Worm (Caenorhabditis elegans) whole organism, mixed stage, embryonic: ENCODE results near the gene C56C10.9.

ENCODE experiments used
- lin-13 ChIP-seq: fragments of 150-350 bp; optimal IDR thresholded peaks from 2 replicates; lab custom pipeline; 2014; ENCODE audit warnings: missing biosample characterization, missing genetic modification characterization
- unc-62 ChIP-seq: fragments of 150-350 bp; optimal IDR thresholded peaks from 2 replicates; lab custom pipeline; 2014; ENCODE audit warnings: missing biosample characterization, missing genetic modification reagents, missing genetic modification characterization

ce11 chrII:6616135-6616534 is 24.0 kb upstream of the C56C10.9 start:
- TF ChIP-seq lin-13 (no peak), unc-62 (GFP tag; lab: Kevin White, UChicago) (no peak)
